Fruit fly (Drosophila melanogaster) whole organism, embryonic: Measurements from ENCODE around the gene CG34429.

Source experiments
- CG10543 ChIP-seq: fragments of 200-800 bp; sonication (Bioruptor generic); optimal IDR thresholded peaks from 3 replicates; lab custom pipeline; 2017; ENCODE audit warnings: missing biosample characterization, mild to moderate bottlenecking, missing genetic modification characterization, moderate library complexity
- CG11247 ChIP-seq: fragments of 200-800 bp; sonication (Bioruptor generic); IDR thresholded peaks from 2 replicates; pipeline ENCODE4 v1.3.6; 2022; ENCODE audit warnings: missing biosample characterization, missing genetic modification characterization
- CG11398 ChIP-seq: fragments of 200-800 bp; sonication (Bioruptor generic); optimal IDR thresholded peaks from 2 replicates; lab custom pipeline; 2016; ENCODE audit warnings: missing biosample characterization, missing genetic modification characterization
- CG11560 ChIP-seq: fragments of 200-800 bp; sonication (Bioruptor generic); IDR thresholded peaks from 3 replicates; pipeline ENCODE4 v1.3.6; 2022; ENCODE audit warnings: missing biosample characterization, missing genetic modification characterization
- CG12071 ChIP-seq: fragments of 200-800 bp; sonication (Bioruptor generic); optimal IDR thresholded peaks from 3 replicates; lab custom pipeline; 2018; ENCODE audit warnings: missing biosample characterization, mild to moderate bottlenecking, missing genetic modification characterization
- CG13296 ChIP-seq: fragments of 200-800 bp; sonication (Bioruptor generic); optimal IDR thresholded peaks from 3 replicates; lab custom pipeline; 2018; ENCODE audit warnings: missing biosample characterization, mild to moderate bottlenecking, missing genetic modification characterization
- CG14014 ChIP-seq: fragments of 200-800 bp; sonication (Bioruptor generic); IDR thresholded peaks from 2 replicates; pipeline ENCODE4 v1.3.6; 2022; ENCODE audit warnings: missing biosample characterization, missing genetic modification characterization
- CG14667 ChIP-seq: fragments of 200-800 bp; sonication (Bioruptor generic); IDR thresholded peaks from 2 replicates; pipeline ENCODE4 v1.3.6; 2022; ENCODE audit warnings: missing biosample characterization, missing genetic modification characterization
- CG15601 ChIP-seq: fragments of 200-800 bp; sonication (Bioruptor generic); optimal IDR thresholded peaks from 3 replicates; lab custom pipeline; 2019; ENCODE audit warnings: missing biosample characterization, mild to moderate bottlenecking, missing genetic modification characterization, moderate library complexity
- CG2199 ChIP-seq: fragments of 200-800 bp; sonication (Bioruptor generic); IDR thresholded peaks from 3 replicates; pipeline ENCODE4 v1.3.6; 2022; ENCODE audit warnings: missing biosample characterization, missing genetic modification characterization
- CG2875 ChIP-seq: fragments of 200-800 bp; sonication (Bioruptor generic); optimal IDR thresholded peaks from 2 replicates; lab custom pipeline; 2017; ENCODE audit warnings: missing biosample characterization, mild to moderate bottlenecking, missing genetic modification characterization, missing genetic modification reagents
- CG34224 ChIP-seq: fragments of 200-800 bp; sonication (Bioruptor generic); IDR thresholded peaks from 3 replicates; pipeline ENCODE4 v1.3.6; 2022; ENCODE audit warnings: missing biosample characterization, missing genetic modification characterization; ENCODE audit not compliant: partially characterized antibody
- CG4404 ChIP-seq: fragments of 200-800 bp; sonication (Bioruptor generic); IDR thresholded peaks from 2 replicates; pipeline ENCODE4 v1.3.6; 2022; ENCODE audit warnings: missing biosample characterization, missing genetic modification characterization
- CG5245 ChIP-seq: fragments of 200-800 bp; sonication (Bioruptor generic); optimal IDR thresholded peaks from 3 replicates; lab custom pipeline; 2016; ENCODE audit warnings: missing biosample characterization, missing genetic modification characterization
- CG6813 ChIP-seq: fragments of 200-800 bp; sonication (Bioruptor generic); optimal IDR thresholded peaks from 2 replicates; lab custom pipeline; 2017; ENCODE audit warnings: missing biosample characterization, missing genetic modification characterization, mild to moderate bottlenecking, moderate library complexity, missing genetic modification reagents
- CG8281 ChIP-seq: fragments of 200-800 bp; sonication (Bioruptor generic); optimal IDR thresholded peaks from 2 replicates; lab custom pipeline; 2018; ENCODE audit warnings: missing biosample characterization, mild to moderate bottlenecking, missing genetic modification characterization, moderate library complexity
- CG8359 ChIP-seq: fragments of 200-800 bp; sonication (Bioruptor generic); optimal IDR thresholded peaks from 2 replicates; lab custom pipeline; 2017; ENCODE audit warnings: missing biosample characterization, mild to moderate bottlenecking, missing genetic modification characterization, borderline replicate concordance
- Dbx ChIP-seq: fragments of 200-800 bp; sonication (Bioruptor generic); IDR thresholded peaks from 3 replicates; pipeline ENCODE4 v1.3.6; 2022; ENCODE audit warnings: missing biosample characterization, missing genetic modification characterization
- Dll ChIP-seq: fragments of 200-800 bp; sonication (Bioruptor generic); IDR thresholded peaks from 4 replicates; pipeline ENCODE4 v1.3.6; 2022; ENCODE audit warnings: missing biosample characterization, missing genetic modification characterization; ENCODE audit not compliant: partially characterized antibody
- Dp ChIP-seq: fragments of 200-800 bp; sonication (Bioruptor generic); optimal IDR thresholded peaks from 2 replicates; lab custom pipeline; 2018; ENCODE audit warnings: missing biosample characterization, mild to moderate bottlenecking, missing genetic modification characterization, moderate library complexity
- Drgx ChIP-seq: fragments of 200-800 bp; sonication (Bioruptor generic); IDR thresholded peaks from 2 replicates; pipeline ENCODE4 v1.3.6; 2022; ENCODE audit warnings: missing biosample characterization, missing genetic modification characterization
- Fer2 ChIP-seq: fragments of 200-800 bp; sonication (Bioruptor generic); optimal IDR thresholded peaks from 2 replicates; lab custom pipeline; 2018; ENCODE audit warnings: missing biosample characterization, mild to moderate bottlenecking, missing genetic modification characterization, moderate library complexity
- Jarid2 ChIP-seq: fragments of 200-800 bp; sonication (Bioruptor generic); optimal IDR thresholded peaks from 3 replicates; lab custom pipeline; 2017; ENCODE audit warnings: mild to moderate bottlenecking, missing biosample characterization, missing genetic modification reagents, missing genetic modification characterization
- Rx ChIP-seq: fragments of 200-800 bp; sonication (Bioruptor generic); IDR thresholded peaks from 2 replicates; pipeline ENCODE4 v1.3.6; 2022; ENCODE audit warnings: missing biosample characterization, missing genetic modification characterization
- TFAM ChIP-seq: fragments of 200-800 bp; sonication (Bioruptor generic); optimal IDR thresholded peaks from 2 replicates; lab custom pipeline; 2017; ENCODE audit warnings: missing biosample characterization, missing genetic modification characterization, inconsistent platforms
- ato ChIP-seq: fragments of 200-800 bp; sonication (Bioruptor generic); IDR thresholded peaks from 2 replicates; pipeline ENCODE4 v1.3.6; 2022; ENCODE audit warnings: missing biosample characterization, missing genetic modification characterization; ENCODE audit not compliant: partially characterized antibody
- crc ChIP-seq: fragments of 200-800 bp; sonication (Bioruptor generic); optimal IDR thresholded peaks from 2 replicates; lab custom pipeline; 2016; ENCODE audit warnings: missing biosample characterization, missing genetic modification characterization
- crol ChIP-seq: fragments of 200-800 bp; sonication (Bioruptor generic); IDR thresholded peaks from 2 replicates; pipeline ENCODE4 v1.3.6; 2022; ENCODE audit warnings: missing biosample characterization, missing genetic modification characterization
- crp ChIP-seq, 2 experiments: fragments of 200-800 bp; sonication (Bioruptor generic); optimal IDR thresholded peaks; 2 replicates in 1 of 2; 3 replicates in 1 of 2; lab custom pipeline; 2017; ENCODE audit warnings: missing biosample characterization in 2 of 2, missing genetic modification characterization in 2 of 2, mild to moderate bottlenecking in 1 of 2, moderate library complexity in 1 of 2
- cwo ChIP-seq: fragments of 200-800 bp; sonication (Bioruptor generic); optimal IDR thresholded peaks from 3 replicates; lab custom pipeline; 2017; ENCODE audit warnings: missing biosample characterization, missing genetic modification characterization, mild to moderate bottlenecking, moderate library complexity, missing genetic modification reagents
- da ChIP-seq: fragments of 200-800 bp; sonication (Bioruptor generic); optimal IDR thresholded peaks from 2 replicates; lab custom pipeline; 2016; ENCODE audit warnings: missing biosample characterization, missing genetic modification characterization
- eyg ChIP-seq: fragments of 200-800 bp; sonication (Bioruptor generic); optimal IDR thresholded peaks from 3 replicates; lab custom pipeline; 2016; ENCODE audit warnings: missing biosample characterization, missing genetic modification characterization
- fu2 ChIP-seq: fragments of 200-800 bp; sonication (Bioruptor generic); optimal IDR thresholded peaks from 2 replicates; lab custom pipeline; 2016; ENCODE audit warnings: missing biosample characterization, missing genetic modification characterization
- gfzf ChIP-seq: fragments of 200-800 bp; sonication (Bioruptor generic); optimal IDR thresholded peaks from 2 replicates; lab custom pipeline; 2016; ENCODE audit warnings: missing biosample characterization, mild to moderate bottlenecking, missing genetic modification characterization, moderate library complexity
- her ChIP-seq: fragments of 200-800 bp; sonication (Bioruptor generic); optimal IDR thresholded peaks from 2 replicates; lab custom pipeline; 2016; ENCODE audit warnings: missing biosample characterization, missing genetic modification characterization
- ken ChIP-seq: fragments of 200-800 bp; sonication (Bioruptor generic); IDR thresholded peaks from 3 replicates; pipeline ENCODE4 v1.3.6; 2022; ENCODE audit warnings: missing biosample characterization, missing genetic modification characterization
- luna ChIP-seq: fragments of 200-800 bp; sonication (Bioruptor generic); optimal IDR thresholded peaks from 2 replicates; lab custom pipeline; 2016; ENCODE audit warnings: missing biosample characterization, missing genetic modification characterization
- nau ChIP-seq: fragments of 200-800 bp; sonication (Bioruptor generic); optimal IDR thresholded peaks from 3 replicates; lab custom pipeline; 2017; ENCODE audit warnings: missing biosample characterization, mild to moderate bottlenecking, missing genetic modification characterization, missing genetic modification reagents
- oc ChIP-seq: fragments of 200-800 bp; sonication (Bioruptor generic); optimal IDR thresholded peaks from 2 replicates; lab custom pipeline; 2018; ENCODE audit warnings: missing biosample characterization, mild to moderate bottlenecking, missing genetic modification characterization, moderate library complexity
- phol ChIP-seq: fragments of 200-800 bp; sonication (Bioruptor generic); optimal IDR thresholded peaks from 3 replicates; lab custom pipeline; 2018; ENCODE audit warnings: missing biosample characterization, mild to moderate bottlenecking, missing genetic modification characterization, moderate library complexity
- prd ChIP-seq, 3 experiments: fragments of >200 bp in 2 of 3; fragments of 200-800 bp in 1 of 3; sonication (Bioruptor generic) in 1 of 3; optimal IDR thresholded peaks in 2 of 3; IDR thresholded peaks in 1 of 3; 2 replicates in 2 of 3; 3 replicates in 1 of 3; pipeline versions ENCODE4 v1.3.6 to Lab custom; 2017 to 2022; ENCODE audit warnings: missing biosample characterization in 1 of 3, missing genetic modification characterization in 1 of 3
- ro ChIP-seq: fragments of 200-800 bp; sonication (Bioruptor generic); IDR thresholded peaks from 2 replicates; pipeline ENCODE4 v1.3.6; 2022; ENCODE audit warnings: missing biosample characterization, missing genetic modification characterization
- sens ChIP-seq: fragments of 200-800 bp; sonication (Bioruptor generic); peaks from one replicate; lab custom pipeline; 2016; ENCODE audit warnings: missing biosample characterization, missing genetic modification characterization
- slbo ChIP-seq: fragments of 200-800 bp; sonication (Bioruptor generic); IDR thresholded peaks from 2 replicates; pipeline ENCODE4 v1.3.6; 2022; ENCODE audit warnings: missing biosample characterization, missing genetic modification characterization
- ssp ChIP-seq: fragments of 200-800 bp; sonication (Bioruptor generic); IDR thresholded peaks from 2 replicates; pipeline ENCODE4 v1.3.6; 2022; ENCODE audit warnings: missing biosample characterization, missing genetic modification characterization
- tx ChIP-seq: fragments of 200-800 bp; sonication (Bioruptor generic); optimal IDR thresholded peaks from 2 replicates; lab custom pipeline; 2016; ENCODE audit warnings: missing biosample characterization, missing genetic modification characterization
- zen2 ChIP-seq: fragments of 200-800 bp; sonication (Bioruptor generic); IDR thresholded peaks from 3 replicates; pipeline ENCODE4 v1.3.6; 2022; ENCODE audit warnings: missing biosample characterization, missing genetic modification characterization; ENCODE audit not compliant: partially characterized antibody
- zfh2 ChIP-seq: fragments of 200-800 bp; sonication (Bioruptor generic); optimal IDR thresholded peaks from 2 replicates; lab custom pipeline; 2016; ENCODE audit warnings: missing biosample characterization, missing genetic modification characterization

CG34429 gene

DNA sequence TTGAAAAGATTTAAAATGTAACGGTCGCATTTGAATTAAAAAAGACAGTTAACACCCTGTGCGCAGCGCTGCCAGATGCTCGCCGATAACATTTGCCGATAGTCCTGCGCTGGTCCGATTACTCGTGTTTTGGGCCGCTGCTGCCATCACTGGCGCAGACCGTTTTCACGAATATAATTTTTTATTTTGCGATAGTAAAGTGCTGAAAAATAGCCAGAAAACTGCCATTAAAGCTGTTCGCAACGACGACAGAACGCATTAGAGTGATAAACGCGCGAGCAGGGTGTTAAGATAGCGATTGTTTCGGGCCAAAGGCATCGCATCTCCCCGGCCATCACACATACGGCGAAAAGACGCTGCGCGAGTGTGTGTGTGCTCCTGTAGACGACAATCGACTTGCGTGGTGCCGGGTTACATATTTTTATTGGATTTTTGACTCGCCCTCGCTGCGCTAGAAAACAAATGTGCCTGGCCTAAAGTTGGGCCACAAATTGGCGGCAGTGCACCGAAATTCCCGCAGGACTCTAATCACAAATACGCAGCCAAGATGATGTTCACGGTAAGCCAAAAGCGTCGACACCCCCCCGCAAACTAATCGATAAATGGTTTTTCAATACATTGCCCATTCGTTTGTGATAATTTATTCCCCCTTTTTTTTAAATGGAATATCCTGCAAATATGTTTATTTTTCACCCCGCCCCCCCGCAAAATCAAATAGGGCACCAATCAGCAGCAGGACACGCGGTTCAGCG is 26.0 kb upstream of the CG34429 start, which contains the start of gene Srrm1 (continued):
- TF ChIP-seq Fer2 (tag; lab: Kevin White, UChicago) = no peak
- TF ChIP-seq Jarid2 = no peak
- TF ChIP-seq CG11560 (tag; lab: Robert Waterston, UW) = peak; percentile 51; the same call in 2 of the 3 replicates
- TF ChIP-seq nau (GFP tag; lab: Kevin White, UChicago) = no peak
- no peak for TF ChIP-seq ssp (GFP tag; lab: Robert Waterston, UW)
- TF ChIP-seq gfzf (GFP tag; lab: Kevin White, UChicago) = peak; percentile 32
- peak in 1 of 2 experiments; percentile 20 for TF ChIP-seq crp (GFP tag; optimal IDR thresholded peaks at IDR 0.05; lab: Kevin White, UChicago)
- TF ChIP-seq CG34224 (GFP tag; lab: Robert Waterston, UW) = peak; percentile 86
- no peak for TF ChIP-seq CG14014
- peak; percentile 60 for TF ChIP-seq CG15601 (tag; lab: Kevin White, UChicago)
- TF ChIP-seq CG11398 = no peak
- TF ChIP-seq her = peak; percentile 51
- no peak for TF ChIP-seq cwo (GFP tag; lab: Kevin White, UChicago)
- TF ChIP-seq slbo = peak; percentile 59; the same call in 1 of the 2 replicates
- no peak for TF ChIP-seq CG6813 (GFP tag; lab: Kevin White, UChicago)
- no peak for TF ChIP-seq luna
- peak; percentile 56 for TF ChIP-seq phol
- TF ChIP-seq fu2 (GFP tag; lab: Kevin White, UChicago) = peak; percentile 30
- TF ChIP-seq CG4404 (GFP tag; lab: Robert Waterston, UW) = no peak
- peak; percentile 61 for TF ChIP-seq zfh2
- TF ChIP-seq CG8281 = no peak
- TF ChIP-seq CG11247 (GFP tag; lab: Robert Waterston, UW) = no peak
- peak; percentile 61; the same call in 2 of the 3 replicates for TF ChIP-seq zen2
- 0 out of 3 replicates have a peak, but pooled peaks have one; percentile 28 for TF ChIP-seq ken
- TF ChIP-seq crol = peak; percentile 82
- TF ChIP-seq prd (optimal IDR thresholded peaks at IDR 0.05; lab: Kevin White, UChicago) = no peak
- no peak for TF ChIP-seq prd (GFP tag; IDR thresholded peaks at IDR 0.05; lab: Robert Waterston, UW)
- peak; percentile 53 for TF ChIP-seq oc (tag; lab: Kevin White, UChicago)
- TF ChIP-seq Dp (GFP tag; lab: Kevin White, UChicago) = peak; percentile 78
- TF ChIP-seq crc = no peak
- peak; percentile 47; the same call in 2 of the 3 replicates for TF ChIP-seq Dbx
- no peak for TF ChIP-seq Rx
- TF ChIP-seq ro (GFP tag; lab: Robert Waterston, UW) = no peak
- peak; percentile 90 for TF ChIP-seq sens (GFP tag; lab: Kevin White, UChicago)
- no peak for TF ChIP-seq CG2875 (GFP tag; lab: Kevin White, UChicago)
- no peak for TF ChIP-seq CG13296
- no peak for TF ChIP-seq TFAM
- peak; percentile 4 for TF ChIP-seq CG5245 (GFP tag; lab: Kevin White, UChicago)
- TF ChIP-seq ato (GFP tag; lab: Robert Waterston, UW) = peak; percentile 82
- peak; percentile 31 for TF ChIP-seq CG10543 (GFP tag; lab: Kevin White, UChicago)
- TF ChIP-seq CG14667 (GFP tag; lab: Robert Waterston, UW) = no peak
- no peak for TF ChIP-seq CG12071 (GFP tag; lab: Kevin White, UChicago)
- no peak for TF ChIP-seq CG2199 (GFP tag; lab: Robert Waterston, UW)
- no peak for TF ChIP-seq CG8359 (GFP tag; lab: Kevin White, UChicago)
- no peak for TF ChIP-seq da (GFP tag; lab: Kevin White, UChicago)
- TF ChIP-seq eyg (GFP tag; lab: Kevin White, UChicago) = peak; percentile 1
- TF ChIP-seq Dll (GFP tag; lab: Robert Waterston, UW) = peak; percentile 90
- TF ChIP-seq tx (GFP tag; lab: Kevin White, UChicago) = peak; percentile 17
- no peak for TF ChIP-seq Drgx (GFP tag; lab: Robert Waterston, UW)
